Worm (Caenorhabditis elegans) whole organism, early embryonic: ENCODE data around the gene srx-82.

Experiments
- B0310.2 ChIP-seq: sonication (generic microtip); optimal IDR thresholded peaks from 2 replicates; lab custom pipeline; 2016; ENCODE audit warnings: mild to moderate bottlenecking, missing genetic modification characterization, missing compliant biosample characterization
- F13C5.2 ChIP-seq: sonication (generic microtip); optimal IDR thresholded peaks from 2 replicates; lab custom pipeline; 2017; ENCODE audit warnings: mild to moderate bottlenecking, missing genetic modification characterization, inconsistent platforms, missing compliant biosample characterization
- aly-1 ChIP-seq: sonication (generic microtip); optimal IDR thresholded peaks from 2 replicates; lab custom pipeline; 2016; ENCODE audit warnings: missing genetic modification characterization, missing compliant biosample characterization
- ama-1 ChIP-seq: fragments of 150-350 bp; optimal IDR thresholded peaks from 2 replicates; lab custom pipeline; 2014
- ceh-13 ChIP-seq: fragments of 200-800 bp; sonication (Bioruptor generic); optimal IDR thresholded peaks from 2 replicates; lab custom pipeline; 2018; ENCODE audit warnings: mild to moderate bottlenecking, missing genetic modification characterization, missing compliant biosample characterization
- ceh-36 ChIP-seq: sonication (generic microtip); optimal IDR thresholded peaks from 2 replicates; lab custom pipeline; 2016; ENCODE audit warnings: missing genetic modification characterization, inconsistent platforms, missing compliant biosample characterization
- ets-7 ChIP-seq: sonication (generic microtip); optimal IDR thresholded peaks from 2 replicates; lab custom pipeline; 2016; ENCODE audit warnings: missing genotype, missing genetic modification characterization, missing compliant biosample characterization
- flt-1 ChIP-seq: fragments of 200-800 bp; sonication (Bioruptor generic); IDR thresholded peaks from 2 replicates; pipeline ENCODE4 v1.3.6; 2022; ENCODE audit warnings: missing genetic modification characterization, missing compliant biosample characterization
- hmbx-1 ChIP-seq: sonication (generic microtip); optimal IDR thresholded peaks from 2 replicates; lab custom pipeline; 2016; ENCODE audit warnings: mild to moderate bottlenecking, missing genetic modification characterization, missing compliant biosample characterization
- hmg-4 ChIP-seq: fragments of 200-800 bp; sonication (Bioruptor generic); optimal IDR thresholded peaks from 2 replicates; lab custom pipeline; 2018; ENCODE audit warnings: mild to moderate bottlenecking, missing genetic modification characterization, missing compliant biosample characterization
- hnd-1 ChIP-seq: sonication (generic microtip); optimal IDR thresholded peaks from 2 replicates; lab custom pipeline; 2016; ENCODE audit warnings: missing genetic modification characterization, missing compliant biosample characterization
- pes-1 ChIP-seq: fragments of 200-800 bp; sonication (Bioruptor generic); IDR thresholded peaks from 2 replicates; pipeline ENCODE4 v1.3.6; 2022; ENCODE audit warnings: missing genetic modification reagents, missing genetic modification characterization, missing compliant biosample characterization
- scrt-1 ChIP-seq: fragments of 200-800 bp; sonication (Bioruptor generic); IDR thresholded peaks from 2 replicates; pipeline ENCODE4 v1.3.6; 2022; ENCODE audit warnings: missing genetic modification characterization, missing compliant biosample characterization
- sea-1 ChIP-seq: fragments of 200-800 bp; sonication (Bioruptor generic); conservative IDR thresholded peaks from 2 replicates; pipeline ENCODE4 v1.3.6; 2022; ENCODE audit warnings: missing genetic modification characterization, missing compliant biosample characterization
- tbx-11 ChIP-seq: fragments of 200-800 bp; sonication (Bioruptor generic); IDR thresholded peaks from 2 replicates; pipeline ENCODE4 v1.3.6; 2022; ENCODE audit warnings: missing genetic modification characterization, missing compliant biosample characterization
- tbx-37 ChIP-seq: fragments of 200-800 bp; sonication (Bioruptor generic); conservative IDR thresholded peaks from 2 replicates; pipeline ENCODE4 v1.3.6; 2022; ENCODE audit warnings: missing genetic modification reagents, missing genetic modification characterization, missing compliant biosample characterization
- tra-4 ChIP-seq: sonication (generic microtip); optimal IDR thresholded peaks from 2 replicates; lab custom pipeline; 2017; ENCODE audit warnings: missing genetic modification characterization, missing compliant biosample characterization

Gene srx-82

ce11 chrV:11554260-11554659 lies 35.3 kb upstream of the srx-82 start, which contains the start of gene duo-1:
Gene duo-1 (plus strand): TSS chrV:11554630.
- TF ChIP-seq sea-1 (GFP tag; lab: Robert Waterston, UW) = no peak

ce11 chrV:11562643-11563042 lies 26.9 kb upstream of the srx-82 start, which contains the start of gene srx-86:
Gene srx-86 (plus strand): TSS chrV:11562943.
- TF ChIP-seq ama-1 (no peak), aly-1 (tag; lab: Kevin White, UChicago) (no peak), B0310.2 (no peak), hnd-1 (tag; lab: Kevin White, UChicago) (no peak), ceh-36 (no peak), hmbx-1 (no peak), flt-1 (GFP tag; lab: Robert Waterston, UW) (no peak)

ce11 chrV:11564573-11564972 lies 25.0 kb upstream of the srx-82 start, which contains the start of gene srx-87:
Gene srx-87 (plus strand): TSS chrV:11564873.
- TF ChIP-seq tra-4 (tag; lab: Kevin White, UChicago) (no peak), hnd-1 (tag; lab: Kevin White, UChicago) (no peak), ceh-13 (no peak), pes-1 (no peak), flt-1 (GFP tag; lab: Robert Waterston, UW) (no peak), tbx-11 (GFP tag; lab: Robert Waterston, UW) (no peak), tbx-37 (GFP tag; lab: Robert Waterston, UW) (no peak), B0310.2 (no peak), ets-7 (no peak), sea-1 (GFP tag; lab: Robert Waterston, UW) (no peak), scrt-1 (GFP tag; lab: Robert Waterston, UW) (no peak), hmbx-1 (no peak), ama-1 (no peak), hmg-4 (GFP tag; lab: Kevin White, UChicago) (no peak), ceh-36 (no peak), aly-1 (tag; lab: Kevin White, UChicago) (no peak)

- TF ChIP-seq ceh-13 (no peak), B0310.2 (no peak), ama-1 (no peak), tbx-37 (GFP tag; lab: Robert Waterston, UW) (no peak), F13C5.2 (tag; lab: Kevin White, UChicago) (no peak), ceh-36 (no peak), ets-7 (no peak), scrt-1 (GFP tag; lab: Robert Waterston, UW) (no peak), hmg-4 (GFP tag; lab: Kevin White, UChicago) (no peak), pes-1 (no peak), sea-1 (GFP tag; lab: Robert Waterston, UW) (no peak), tra-4 (tag; lab: Kevin White, UChicago) (no peak), hnd-1 (tag; lab: Kevin White, UChicago) (no peak)
These were observed 19.3 kb upstream of the srx-82 start, which contains the start of the genes nhr-101 and pms-2 for ce11 chrV:11570169-11570651. Gene nhr-101 (plus strand): TSS chrV:11570476. Gene pms-2 (minus strand): TSS chrV:11570601.

ce11 chrV:11572803-11573490 lies 16.6 kb upstream of the srx-82 start, which contains the start of the genes H12C20.7 and nhr-68:
Gene H12C20.7 (minus strand): TSS chrV:11572990.
Gene nhr-68 (plus strand): TSS chrV:11573440.
- no peak for TF ChIP-seq aly-1 (tag; lab: Kevin White, UChicago)
- no peak for TF ChIP-seq ama-1
- no peak for TF ChIP-seq hmbx-1
- no peak for TF ChIP-seq ets-7
- TF ChIP-seq tbx-11 (GFP tag; lab: Robert Waterston, UW) = no peak
- no peak for TF ChIP-seq hmg-4 (GFP tag; lab: Kevin White, UChicago)

ce11 chrV:11574563-11574962 lies 15.0 kb upstream of the srx-82 start:
- TF ChIP-seq scrt-1 (GFP tag; lab: Robert Waterston, UW) (no peak), ets-7 (no peak), hnd-1 (tag; lab: Kevin White, UChicago) (no peak), F13C5.2 (tag; lab: Kevin White, UChicago) (no peak), sea-1 (GFP tag; lab: Robert Waterston, UW) (no peak), B0310.2 (no peak), hmg-4 (GFP tag; lab: Kevin White, UChicago) (no peak), ceh-13 (no peak), ama-1 (no peak), flt-1 (GFP tag; lab: Robert Waterston, UW) (no peak), ceh-36 (no peak), aly-1 (tag; lab: Kevin White, UChicago) (no peak), pes-1 (no peak), tbx-11 (GFP tag; lab: Robert Waterston, UW) (no peak), hmbx-1 (no peak), tra-4 (tag; lab: Kevin White, UChicago) (no peak), tbx-37 (GFP tag; lab: Robert Waterston, UW) (no peak)

- no peak for TF ChIP-seq hmg-4 (GFP tag; lab: Kevin White, UChicago)
- TF ChIP-seq scrt-1 (GFP tag; lab: Robert Waterston, UW) = no peak
- TF ChIP-seq tra-4 (tag; lab: Kevin White, UChicago) = no peak
- TF ChIP-seq F13C5.2 (tag; lab: Kevin White, UChicago) = no peak
These were observed 8.7 kb upstream of the srx-82 start, which contains the start of gene srx-90 for ce11 chrV:11580826-11581225. Gene srx-90 (plus strand): TSS chrV:11581126.

ce11 chrV:11583212-11583611 lies 6.3 kb upstream of the srx-82 start, which contains the start of gene srx-88:
Gene srx-88 (plus strand): TSS chrV:11583512.
- TF ChIP-seq hnd-1 (tag; lab: Kevin White, UChicago) (no peak), aly-1 (tag; lab: Kevin White, UChicago) (no peak), ama-1 (no peak), tbx-37 (GFP tag; lab: Robert Waterston, UW) (no peak), tbx-11 (GFP tag; lab: Robert Waterston, UW) (no peak), scrt-1 (GFP tag; lab: Robert Waterston, UW) (no peak), sea-1 (GFP tag; lab: Robert Waterston, UW) (no peak), ets-7 (no peak), hmg-4 (GFP tag; lab: Kevin White, UChicago) (no peak), pes-1 (no peak)
